Fruit fly (Drosophila melanogaster) whole organism, embryonic: Measurements from ENCODE around the gene Mlp84B.

Source experiments
- HLHmδ ChIP-seq: fragments of 200-800 bp; sonication (Bioruptor generic); optimal IDR thresholded peaks from 2 replicates; lab custom pipeline; 2018; ENCODE audit warnings: missing biosample characterization, mild to moderate bottlenecking, missing genetic modification characterization, moderate library complexity
- Six4 ChIP-seq: fragments of 200-800 bp; sonication (Bioruptor generic); optimal IDR thresholded peaks from 2 replicates; lab custom pipeline; 2016; ENCODE audit warnings: missing biosample characterization, missing genetic modification characterization

- TF ChIP-seq HLHmδ (GFP tag; lab: Kevin White, UChicago) (peak; percentile 61), Six4 (GFP tag; lab: Kevin White, UChicago) (no peak)
Measured at dm6 chr3R:7089522-7090336, 27.8 kb downstream of the Mlp84B start.
